Worm (Caenorhabditis elegans) whole organism, early embryonic: ENCODE measurements around the gene C14B9.2.

Source experiments
- B0310.2 ChIP-seq: sonication (generic microtip); optimal IDR thresholded peaks from 2 replicates; lab custom pipeline; 2016; ENCODE audit warnings: mild to moderate bottlenecking, missing genetic modification characterization, missing compliant biosample characterization
- F13C5.2 ChIP-seq: sonication (generic microtip); optimal IDR thresholded peaks from 2 replicates; lab custom pipeline; 2017; ENCODE audit warnings: mild to moderate bottlenecking, missing genetic modification characterization, inconsistent platforms, missing compliant biosample characterization
- ama-1 ChIP-seq: fragments of 150-350 bp; optimal IDR thresholded peaks from 2 replicates; lab custom pipeline; 2014
- ceh-13 ChIP-seq: fragments of 200-800 bp; sonication (Bioruptor generic); optimal IDR thresholded peaks from 2 replicates; lab custom pipeline; 2018; ENCODE audit warnings: mild to moderate bottlenecking, missing genetic modification characterization, missing compliant biosample characterization
- ceh-36 ChIP-seq: sonication (generic microtip); optimal IDR thresholded peaks from 2 replicates; lab custom pipeline; 2016; ENCODE audit warnings: missing genetic modification characterization, inconsistent platforms, missing compliant biosample characterization
- flt-1 ChIP-seq: fragments of 200-800 bp; sonication (Bioruptor generic); IDR thresholded peaks from 2 replicates; pipeline ENCODE4 v1.3.6; 2022; ENCODE audit warnings: missing genetic modification characterization, missing compliant biosample characterization
- hmg-4 ChIP-seq: fragments of 200-800 bp; sonication (Bioruptor generic); optimal IDR thresholded peaks from 2 replicates; lab custom pipeline; 2018; ENCODE audit warnings: mild to moderate bottlenecking, missing genetic modification characterization, missing compliant biosample characterization
- pes-1 ChIP-seq: fragments of 200-800 bp; sonication (Bioruptor generic); IDR thresholded peaks from 2 replicates; pipeline ENCODE4 v1.3.6; 2022; ENCODE audit warnings: missing genetic modification reagents, missing genetic modification characterization, missing compliant biosample characterization
- scrt-1 ChIP-seq: fragments of 200-800 bp; sonication (Bioruptor generic); IDR thresholded peaks from 2 replicates; pipeline ENCODE4 v1.3.6; 2022; ENCODE audit warnings: missing genetic modification characterization, missing compliant biosample characterization
- tbx-37 ChIP-seq: fragments of 200-800 bp; sonication (Bioruptor generic); conservative IDR thresholded peaks from 2 replicates; pipeline ENCODE4 v1.3.6; 2022; ENCODE audit warnings: missing genetic modification reagents, missing genetic modification characterization, missing compliant biosample characterization

DNA sequence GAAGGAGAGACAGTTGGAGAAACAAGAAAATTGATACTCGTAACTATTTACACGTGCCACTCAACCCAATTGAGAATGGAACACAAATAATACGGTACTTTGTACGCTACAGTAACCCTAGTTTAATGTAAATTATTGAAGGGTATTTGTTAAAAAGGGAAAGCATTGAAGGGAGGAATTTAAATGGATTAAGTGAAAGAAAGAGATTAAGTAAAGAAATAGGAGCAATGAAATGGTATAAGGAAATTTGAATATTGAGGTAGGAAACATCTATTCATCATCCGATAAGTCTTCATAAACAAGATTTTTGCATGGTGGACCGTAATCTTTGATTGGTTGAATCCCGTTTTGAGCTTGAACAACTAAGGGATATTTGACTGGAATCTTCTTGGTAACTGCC is 22.1 kb upstream of the C14B9.2 start:
- TF ChIP-seq tbx-37 (GFP tag; lab: Robert Waterston, UW) (no peak), ama-1 (lab: Kevin White, UChicago) (no peak), B0310.2 (tag; lab: Kevin White, UChicago) (no peak), scrt-1 (GFP tag; lab: Robert Waterston, UW) (no peak), ceh-36 (no peak), ceh-13 (no peak), flt-1 (no peak), F13C5.2 (no peak), pes-1 (GFP tag; lab: Robert Waterston, UW) (no peak), hmg-4 (GFP tag; lab: Kevin White, UChicago) (no peak)
